Fruit fly (Drosophila melanogaster) whole organism, embryonic: ENCODE measurements around the gene CG14219.

ENCODE experiments used
- ATbp ChIP-seq: fragments of 200-800 bp; sonication (Bioruptor generic); optimal IDR thresholded peaks from 2 replicates; lab custom pipeline; 2017; ENCODE audit warnings: missing biosample characterization, mild to moderate bottlenecking, missing genetic modification characterization, missing genetic modification reagents
- Blimp-1 ChIP-seq: fragments of 200-800 bp; sonication (Bioruptor generic); optimal IDR thresholded peaks from 3 replicates; lab custom pipeline; 2018; ENCODE audit warnings: missing biosample characterization, missing genetic modification characterization, mild to moderate bottlenecking, moderate library complexity, missing genetic modification reagents
- CG10959 ChIP-seq: fragments of 200-800 bp; sonication (Bioruptor generic); IDR thresholded peaks from 2 replicates; pipeline ENCODE4 v1.3.6; 2022; ENCODE audit warnings: missing biosample characterization, missing genetic modification characterization
- CG12071 ChIP-seq: fragments of 200-800 bp; sonication (Bioruptor generic); optimal IDR thresholded peaks from 3 replicates; lab custom pipeline; 2018; ENCODE audit warnings: missing biosample characterization, mild to moderate bottlenecking, missing genetic modification characterization
- CG12659 ChIP-seq: fragments of 200-800 bp; sonication (Bioruptor generic); optimal IDR thresholded peaks from 3 replicates; lab custom pipeline; 2017; ENCODE audit warnings: mild to moderate bottlenecking, missing biosample characterization, missing genetic modification reagents, missing genetic modification characterization
- CG13296 ChIP-seq: fragments of 200-800 bp; sonication (Bioruptor generic); optimal IDR thresholded peaks from 3 replicates; lab custom pipeline; 2018; ENCODE audit warnings: missing biosample characterization, mild to moderate bottlenecking, missing genetic modification characterization
- CG1529 ChIP-seq: fragments of 200-800 bp; sonication (Bioruptor generic); optimal IDR thresholded peaks from 3 replicates; lab custom pipeline; 2018; ENCODE audit warnings: missing biosample characterization, missing genetic modification characterization
- CG15696 ChIP-seq: fragments of 200-800 bp; sonication (Bioruptor generic); optimal IDR thresholded peaks from 2 replicates; lab custom pipeline; 2019; ENCODE audit warnings: missing biosample characterization, mild to moderate bottlenecking, missing genetic modification characterization, moderate library complexity
- CG16815 ChIP-seq: fragments of 200-800 bp; sonication (Bioruptor generic); optimal IDR thresholded peaks from 3 replicates; lab custom pipeline; 2017; ENCODE audit warnings: missing biosample characterization, mild to moderate bottlenecking, missing genetic modification characterization
- CG17361 ChIP-seq: fragments of 200-800 bp; sonication (Bioruptor generic); IDR thresholded peaks from 3 replicates; pipeline ENCODE4 v1.3.6; 2022; ENCODE audit warnings: missing biosample characterization, missing genetic modification characterization
- CG17612 ChIP-seq: fragments of 200-800 bp; sonication (Bioruptor generic); IDR thresholded peaks from 2 replicates; pipeline ENCODE4 v1.3.6; 2022; ENCODE audit warnings: missing biosample characterization, missing genetic modification characterization
- CG18011 ChIP-seq: fragments of 200-800 bp; sonication (Bioruptor generic); optimal IDR thresholded peaks from 2 replicates; lab custom pipeline; 2017; ENCODE audit warnings: missing biosample characterization, missing genetic modification characterization, mild to moderate bottlenecking, moderate library complexity, missing genotype
- CG18599 ChIP-seq: fragments of 200-800 bp; sonication (Bioruptor generic); optimal IDR thresholded peaks from 3 replicates; lab custom pipeline; 2017; ENCODE audit warnings: missing biosample characterization, missing genetic modification characterization, mild to moderate bottlenecking, moderate library complexity, missing genetic modification reagents
- CG31224 ChIP-seq: fragments of 200-800 bp; sonication (Bioruptor generic); IDR thresholded peaks from 2 replicates; pipeline ENCODE4 v1.3.6; 2022; ENCODE audit warnings: missing biosample characterization, missing genetic modification characterization
- CG34224 ChIP-seq: fragments of 200-800 bp; sonication (Bioruptor generic); IDR thresholded peaks from 3 replicates; pipeline ENCODE4 v1.3.6; 2022; ENCODE audit warnings: missing biosample characterization, missing genetic modification characterization; ENCODE audit not compliant: partially characterized antibody
- CG3838 ChIP-seq: fragments of 200-800 bp; sonication (Bioruptor generic); optimal IDR thresholded peaks from 3 replicates; lab custom pipeline; 2016; ENCODE audit warnings: missing biosample characterization, missing genetic modification characterization
- CG4820 ChIP-seq: fragments of 200-800 bp; sonication (Bioruptor generic); optimal IDR thresholded peaks from 3 replicates; lab custom pipeline; 2016; ENCODE audit warnings: missing biosample characterization, missing genetic modification characterization
- CG7357 ChIP-seq: fragments of 200-800 bp; sonication (Bioruptor generic); IDR thresholded peaks from 3 replicates; pipeline ENCODE4 v1.3.6; 2022; ENCODE audit warnings: missing biosample characterization, missing genetic modification characterization
- CG7928 ChIP-seq: fragments of 200-800 bp; sonication (Bioruptor generic); optimal IDR thresholded peaks from 2 replicates; lab custom pipeline; 2017; ENCODE audit warnings: missing biosample characterization, mild to moderate bottlenecking, missing genetic modification characterization
- CG9215 ChIP-seq: fragments of 200-800 bp; sonication (Bioruptor generic); IDR thresholded peaks from 2 replicates; pipeline ENCODE4 v1.3.6; 2022; ENCODE audit warnings: missing biosample characterization, missing genetic modification characterization
- Dad ChIP-seq: fragments of 200-800 bp; sonication (Bioruptor generic); optimal IDR thresholded peaks from 3 replicates; lab custom pipeline; 2016; ENCODE audit warnings: missing biosample characterization, missing genetic modification characterization
- Dek ChIP-seq: fragments of 200-800 bp; sonication (Bioruptor generic); optimal IDR thresholded peaks from 3 replicates; lab custom pipeline; 2019; ENCODE audit warnings: missing biosample characterization, mild to moderate bottlenecking, missing genetic modification characterization, moderate library complexity
- Eip74EF ChIP-seq, 2 experiments: fragments of 200-800 bp in 1 of 2; fragments of >200 bp in 1 of 2; sonication (Bioruptor generic) in 1 of 2; optimal IDR thresholded peaks; 2 replicates each; lab custom pipeline; 2017 to 2019; ENCODE audit warnings: missing biosample characterization in 2 of 2, missing genetic modification characterization in 2 of 2, mild to moderate bottlenecking in 1 of 2, moderate library complexity in 1 of 2
- HLH4C ChIP-seq: fragments of 200-800 bp; sonication (Bioruptor generic); IDR thresholded peaks from 3 replicates; pipeline ENCODE4 v1.3.6; 2022; ENCODE audit warnings: missing biosample characterization, missing genetic modification characterization; ENCODE audit not compliant: partially characterized antibody
- Hmx ChIP-seq: fragments of 200-800 bp; sonication (Bioruptor generic); optimal IDR thresholded peaks from 2 replicates; lab custom pipeline; 2016; ENCODE audit warnings: missing biosample characterization, missing genetic modification characterization
- Kr ChIP-seq: fragments of 200-800 bp; sonication (Bioruptor generic); optimal IDR thresholded peaks from 2 replicates; lab custom pipeline; 2017; ENCODE audit warnings: missing biosample characterization, mild to moderate bottlenecking, missing genetic modification characterization
- Mrtf ChIP-seq: fragments of 200-800 bp; sonication (Bioruptor generic); IDR thresholded peaks from 3 replicates; pipeline ENCODE4 v1.3.6; 2022; ENCODE audit warnings: missing biosample characterization, missing genetic modification characterization
- Oli ChIP-seq: fragments of 200-800 bp; sonication (Bioruptor generic); optimal IDR thresholded peaks from 2 replicates; lab custom pipeline; 2018; ENCODE audit warnings: missing biosample characterization, mild to moderate bottlenecking, missing genetic modification characterization, moderate library complexity
- Pdp1 ChIP-seq, 2 experiments: fragments of 200-800 bp; sonication (Bioruptor generic); optimal IDR thresholded peaks; 3 replicates each; lab custom pipeline; 2016; ENCODE audit warnings: missing biosample characterization in 2 of 2, missing genetic modification characterization in 2 of 2, mild to moderate bottlenecking in 1 of 2, moderate library complexity in 1 of 2
- Scr ChIP-seq: fragments of 200-800 bp; sonication (Bioruptor generic); IDR thresholded peaks from 2 replicates; pipeline ENCODE4 v1.3.6; 2022; ENCODE audit warnings: missing biosample characterization, missing genetic modification characterization; ENCODE audit not compliant: partially characterized antibody
- Side ChIP-seq: fragments of 200-800 bp; sonication (Bioruptor generic); optimal IDR thresholded peaks from 2 replicates; lab custom pipeline; 2016; ENCODE audit warnings: missing biosample characterization, missing genetic modification characterization
- chif ChIP-seq, 2 experiments: fragments of 200-800 bp; sonication (Bioruptor generic); optimal IDR thresholded peaks; 3 replicates each; lab custom pipeline; 2016; ENCODE audit warnings: missing biosample characterization in 2 of 2, missing genetic modification characterization in 2 of 2
- chinmo ChIP-seq: fragments of 200-800 bp; sonication (Bioruptor generic); IDR thresholded peaks from 4 replicates; pipeline ENCODE4 v1.3.6; 2022; ENCODE audit warnings: missing biosample characterization, missing genetic modification characterization; ENCODE audit not compliant: partially characterized antibody
- en ChIP-seq: fragments of 200-800 bp; sonication (Bioruptor generic); optimal IDR thresholded peaks from 2 replicates; lab custom pipeline; 2016; ENCODE audit warnings: missing biosample characterization, missing genetic modification characterization
- fd64A ChIP-seq: fragments of 200-800 bp; sonication (Bioruptor generic); optimal IDR thresholded peaks from 3 replicates; lab custom pipeline; 2018; ENCODE audit warnings: missing biosample characterization, mild to moderate bottlenecking, missing genetic modification characterization
- h ChIP-seq: fragments of >200 bp; optimal IDR thresholded peaks from 2 replicates; lab custom pipeline; 2017
- ham ChIP-seq: fragments of 200-800 bp; sonication (Bioruptor generic); IDR thresholded peaks from 2 replicates; pipeline ENCODE4 v1.3.6; 2022; ENCODE audit warnings: missing biosample characterization, missing genetic modification characterization
- hb ChIP-seq: fragments of 200-800 bp; sonication (Bioruptor generic); IDR thresholded peaks from 3 replicates; pipeline ENCODE4 v1.3.6; 2022; ENCODE audit warnings: missing biosample characterization, missing genetic modification characterization; ENCODE audit not compliant: partially characterized antibody
- inv ChIP-seq: fragments of 200-800 bp; sonication (Bioruptor generic); IDR thresholded peaks from 2 replicates; pipeline ENCODE4 v1.3.6; 2022; ENCODE audit warnings: missing biosample characterization, missing genetic modification characterization; ENCODE audit not compliant: partially characterized antibody
- jumu ChIP-seq: fragments of 200-800 bp; sonication (Bioruptor generic); optimal IDR thresholded peaks from 3 replicates; lab custom pipeline; 2016; ENCODE audit warnings: missing biosample characterization, missing genetic modification characterization
- klu ChIP-seq: fragments of 200-800 bp; sonication (Bioruptor generic); IDR thresholded peaks from 2 replicates; pipeline ENCODE4 v1.3.6; 2022; ENCODE audit warnings: missing biosample characterization, missing genetic modification characterization
- lov ChIP-seq, 2 experiments: fragments of 200-800 bp in 1 of 2; fragments of >200 bp in 1 of 2; sonication (Bioruptor generic) in 1 of 2; IDR thresholded peaks in 1 of 2; optimal IDR thresholded peaks in 1 of 2; 2 replicates in 1 of 2; 3 replicates in 1 of 2; pipeline versions ENCODE4 v1.3.6 to Lab custom; 2017 to 2022; ENCODE audit warnings: missing biosample characterization in 1 of 2, missing genetic modification characterization in 1 of 2
- nau ChIP-seq: fragments of 200-800 bp; sonication (Bioruptor generic); optimal IDR thresholded peaks from 3 replicates; lab custom pipeline; 2017; ENCODE audit warnings: missing biosample characterization, mild to moderate bottlenecking, missing genetic modification characterization, missing genetic modification reagents
- phol ChIP-seq: fragments of 200-800 bp; sonication (Bioruptor generic); optimal IDR thresholded peaks from 3 replicates; lab custom pipeline; 2018; ENCODE audit warnings: missing biosample characterization, mild to moderate bottlenecking, missing genetic modification characterization, moderate library complexity
- ranshi ChIP-seq: fragments of 200-800 bp; sonication (Bioruptor generic); IDR thresholded peaks from 2 replicates; pipeline ENCODE4 v1.3.6; 2022; ENCODE audit warnings: missing biosample characterization, missing genetic modification characterization
- ro ChIP-seq: fragments of 200-800 bp; sonication (Bioruptor generic); IDR thresholded peaks from 2 replicates; pipeline ENCODE4 v1.3.6; 2022; ENCODE audit warnings: missing biosample characterization, missing genetic modification characterization
- seq ChIP-seq: fragments of 200-800 bp; sonication (Bioruptor generic); IDR thresholded peaks from 2 replicates; pipeline ENCODE4 v1.3.6; 2022; ENCODE audit warnings: missing biosample characterization, missing genetic modification characterization
- sim ChIP-seq: fragments of 200-800 bp; sonication (Bioruptor generic); IDR thresholded peaks from 2 replicates; pipeline ENCODE4 v1.3.6; 2022; ENCODE audit warnings: missing biosample characterization, missing genetic modification characterization
- tin ChIP-seq: fragments of 200-800 bp; sonication (Bioruptor generic); optimal IDR thresholded peaks from 3 replicates; lab custom pipeline; 2016; ENCODE audit warnings: missing biosample characterization, missing genetic modification characterization
- tx ChIP-seq: fragments of 200-800 bp; sonication (Bioruptor generic); optimal IDR thresholded peaks from 2 replicates; lab custom pipeline; 2016; ENCODE audit warnings: missing biosample characterization, missing genetic modification characterization

CG14219 gene

dm6 chrX:19604997-19605396, 15.0 kb upstream of the CG14219 start, which contains the start of gene CG14207 (continued):
- TF ChIP-seq CG16815 (no peak), tx (no peak), Kr (GFP tag; lab: Kevin White, UChicago) (no peak), jumu (GFP tag; lab: Kevin White, UChicago) (no peak), Side (GFP tag; lab: Kevin White, UChicago) (no peak), klu (GFP tag; lab: Robert Waterston, UW) (no peak), CG4820 (GFP tag; lab: Kevin White, UChicago) (no peak), h (no peak), CG17361 (GFP tag; lab: Robert Waterston, UW) (0 out of 3 replicates have a peak, but pooled peaks have one; percentile 19), CG3838 (no peak), chinmo (peak; percentile 84; the same call in 2 of the 4 replicates), CG10959 (no peak), Hmx (GFP tag; lab: Kevin White, UChicago) (no peak), Mrtf (GFP tag; lab: Robert Waterston, UW) (no peak), Scr (GFP tag; lab: Robert Waterston, UW) (peak; percentile 67), HLH4C (GFP tag; lab: Robert Waterston, UW) (peak; percentile 88), CG13296 (GFP tag; lab: Kevin White, UChicago) (peak; percentile 40), Blimp-1 (GFP tag; lab: Kevin White, UChicago) (no peak), chif (GFP tag; optimal IDR thresholded peaks at IDR 0.05; lab: Kevin White, UChicago) (no peak), CG7357 (GFP tag; lab: Robert Waterston, UW) (no peak), lov (optimal IDR thresholded peaks at IDR 0.05; lab: Kevin White, UChicago) (no peak), lov (GFP tag; IDR thresholded peaks at IDR 0.05; lab: Robert Waterston, UW) (no peak), fd64A (GFP tag; lab: Kevin White, UChicago) (no peak), Eip74EF (GFP tag; optimal IDR thresholded peaks at IDR 0.05; lab: Kevin White, UChicago) (no peak), tin (GFP tag; lab: Kevin White, UChicago) (no peak), inv (GFP tag; lab: Robert Waterston, UW) (peak; percentile 32; the same call in 1 of the 2 replicates), CG12659 (GFP tag; lab: Kevin White, UChicago) (peak; percentile 29), Pdp1 (GFP tag; optimal IDR thresholded peaks at IDR 0.05; lab: Kevin White, UChicago) (peak in 1 of 2 experiments; percentile 6), CG15696 (tag; lab: Kevin White, UChicago) (no peak), en (GFP tag; lab: Kevin White, UChicago) (no peak), ranshi (no peak), Oli (tag; lab: Kevin White, UChicago) (no peak), CG18011 (GFP tag; lab: Kevin White, UChicago) (no peak), Dad (no peak), sim (GFP tag; lab: Robert Waterston, UW) (no peak), CG7928 (no peak), CG12071 (GFP tag; lab: Kevin White, UChicago) (peak; percentile 36), ro (no peak), CG1529 (GFP tag; lab: Kevin White, UChicago) (peak; percentile 6), CG18599 (no peak), CG34224 (peak; percentile 73), ham (GFP tag; lab: Robert Waterston, UW) (no peak), seq (no peak), CG17612 (no peak), nau (GFP tag; lab: Kevin White, UChicago) (no peak), CG31224 (GFP tag; lab: Robert Waterston, UW) (no peak), hb (GFP tag; lab: Robert Waterston, UW) (peak; percentile 75; the same call in 2 of the 3 replicates), ATbp (GFP tag; lab: Kevin White, UChicago) (no peak), Dek (peak; percentile 14), CG9215 (GFP tag; lab: Robert Waterston, UW) (no peak), phol (no peak)
